Worm (Caenorhabditis elegans) whole organism, midembryonic: ENCODE measurements around the gene sek-3.

Experiments used
- cog-1 ChIP-seq: sonication (generic microtip); optimal IDR thresholded peaks from 2 replicates; lab custom pipeline; 2016; ENCODE audit warnings: missing genetic modification characterization, missing compliant biosample characterization
- med-1 ChIP-seq: sonication (generic microtip); optimal IDR thresholded peaks from 2 replicates; lab custom pipeline; 2017; ENCODE audit warnings: missing genetic modification characterization, mild to moderate bottlenecking, missing compliant biosample characterization, antibody characterized with exemption, missing genetic modification reagents; ENCODE audit not compliant: insufficient read depth
- ref-1 ChIP-seq: fragments of 200-800 bp; sonication (Bioruptor generic); conservative IDR thresholded peaks from 2 replicates; pipeline ENCODE4 v1.3.6; 2022; ENCODE audit warnings: missing genetic modification reagents, missing genetic modification characterization, missing compliant biosample characterization

ce11 chrX:5020996-5021395 is 3.3 kb downstream of the sek-3 start, which contains the start of gene ZC449.2:
- TF ChIP-seq med-1 (GFP tag; lab: Kevin White, UChicago): no peak
- no peak for TF ChIP-seq ref-1 (GFP tag; lab: Robert Waterston, UW)
- TF ChIP-seq cog-1 (tag; lab: Kevin White, UChicago): no peak
